Worm (Caenorhabditis elegans) whole organism, L1 larva: ENCODE results near the gene F20D6.11.

Experiments used
- alr-1 ChIP-seq: fragments of 200-800 bp; sonication (Bioruptor generic); optimal IDR thresholded peaks from 2 replicates; lab custom pipeline; 2018; ENCODE audit warnings: borderline replicate concordance, mild to moderate bottlenecking, missing genetic modification characterization, missing compliant biosample characterization
- aly-2 ChIP-seq: fragments of 150-350 bp; optimal IDR thresholded peaks from 2 replicates; lab custom pipeline; 2014; ENCODE audit warnings: missing biosample characterization, missing genetic modification characterization
- ama-1 ChIP-seq: fragments of 150-350 bp; optimal IDR thresholded peaks from 2 replicates; lab custom pipeline; 2014
- blmp-1 ChIP-seq: fragments of 150-350 bp; optimal IDR thresholded peaks from 2 replicates; lab custom pipeline; 2014; ENCODE audit warnings: missing biosample characterization, missing genetic modification characterization
- ceh-88 ChIP-seq: fragments of 200-800 bp; sonication (Bioruptor generic); IDR thresholded peaks from 2 replicates; pipeline ENCODE4 v1.3.6; 2022; ENCODE audit warnings: missing genetic modification characterization, missing compliant biosample characterization
- dsc-1 ChIP-seq: sonication (generic microtip); optimal IDR thresholded peaks from 2 replicates; lab custom pipeline; 2016; ENCODE audit warnings: mild to moderate bottlenecking, missing genetic modification characterization, missing compliant biosample characterization
- efl-1 ChIP-seq, 4 experiments: fragments of 150-350 bp; optimal IDR thresholded peaks in 3 of 4; peaks in 1 of 4; 1 replicate in 1 of 4; 2 replicates in 3 of 4; lab custom pipeline; 2014; ENCODE audit warnings: missing biosample characterization in 2 of 4, missing genetic modification characterization in 2 of 4, missing genetic modification reagents in 2 of 4
- egl-13 ChIP-seq: sonication (generic microtip); optimal IDR thresholded peaks from 2 replicates; lab custom pipeline; 2016; ENCODE audit warnings: missing genotype, missing genetic modification reagents, missing genetic modification characterization, missing compliant biosample characterization
- elt-2 ChIP-seq: sonication (generic microtip); optimal IDR thresholded peaks from 2 replicates; lab custom pipeline; 2016; ENCODE audit warnings: missing genetic modification characterization, mild to moderate bottlenecking, inconsistent platforms, missing compliant biosample characterization, missing genetic modification reagents
- elt-3 ChIP-seq, 6 experiments: fragments of 150-350 bp in 1 of 6; sonication (generic microtip); optimal IDR thresholded peaks; 2 replicates each; lab custom pipeline; 2017 to 2018; ENCODE audit warnings: missing biosample characterization in 6 of 6, missing genetic modification characterization in 6 of 6, inconsistent platforms in 1 of 6
- fkh-4 ChIP-seq: sonication (generic microtip); optimal IDR thresholded peaks from 2 replicates; lab custom pipeline; 2016; ENCODE audit warnings: missing compliant biosample characterization, missing genetic modification characterization, borderline replicate concordance
- fkh-8 ChIP-seq: sonication (generic microtip); optimal IDR thresholded peaks from 2 replicates; lab custom pipeline; 2016; ENCODE audit warnings: mild to moderate bottlenecking, missing genetic modification characterization, missing compliant biosample characterization
- grh-1 ChIP-seq: fragments of 200-800 bp; sonication (Bioruptor generic); IDR thresholded peaks from 2 replicates; pipeline ENCODE4 v1.3.6; 2022; ENCODE audit warnings: missing genetic modification reagents, missing genetic modification characterization, missing compliant biosample characterization
- hlh-4 ChIP-seq: sonication (generic microtip); optimal IDR thresholded peaks from 2 replicates; lab custom pipeline; 2016; ENCODE audit warnings: mild to moderate bottlenecking, missing genetic modification characterization, missing compliant biosample characterization
- irx-1 ChIP-seq: sonication (generic microtip); optimal IDR thresholded peaks from 2 replicates; lab custom pipeline; 2016; ENCODE audit warnings: missing genetic modification characterization, missing compliant biosample characterization
- isw-1 ChIP-seq: fragments of 200-800 bp; sonication (Bioruptor generic); IDR thresholded peaks from 2 replicates; pipeline ENCODE4 v1.3.6; 2022; ENCODE audit warnings: missing genetic modification characterization, missing compliant biosample characterization
- lin-14 ChIP-seq: fragments of 200-800 bp; sonication (Bioruptor generic); optimal IDR thresholded peaks from 2 replicates; lab custom pipeline; 2018; ENCODE audit warnings: mild to moderate bottlenecking, missing genetic modification characterization, moderate library complexity, missing compliant biosample characterization
- lin-15B ChIP-seq: fragments of 150-350 bp; sonication (generic microtip); optimal IDR thresholded peaks from 3 replicates; lab custom pipeline; 2014; ENCODE audit warnings: missing biosample characterization, missing genetic modification characterization
- lin-35 ChIP-seq, 2 experiments: fragments of 150-350 bp; optimal IDR thresholded peaks; 2 replicates each; lab custom pipeline; 2014; ENCODE audit warnings: missing biosample characterization in 2 of 2, missing genetic modification characterization in 2 of 2, missing genetic modification reagents in 2 of 2
- lin-39 ChIP-seq: fragments of 150-350 bp; optimal IDR thresholded peaks from 2 replicates; lab custom pipeline; 2014; ENCODE audit warnings: missing biosample characterization, missing genetic modification reagents, missing genetic modification characterization
- lsy-2 ChIP-seq, 2 experiments: fragments of 150-350 bp; optimal IDR thresholded peaks; 2 replicates each; lab custom pipeline; 2014; ENCODE audit warnings: missing biosample characterization in 2 of 2, missing genetic modification characterization in 2 of 2
- mdl-1 ChIP-seq, 2 experiments: fragments of 150-350 bp; optimal IDR thresholded peaks; 2 replicates each; lab custom pipeline; 2014 to 2017; ENCODE audit warnings: missing biosample characterization in 2 of 2, missing genetic modification characterization in 2 of 2, inconsistent platforms in 1 of 2
- nhr-11 ChIP-seq: fragments of 150-350 bp; optimal IDR thresholded peaks from 2 replicates; lab custom pipeline; 2014; ENCODE audit warnings: missing biosample characterization, missing genetic modification characterization
- nhr-19 ChIP-seq: fragments of 200-800 bp; sonication (Bioruptor generic); conservative IDR thresholded peaks from 2 replicates; pipeline ENCODE4 v1.3.6; 2022; ENCODE audit warnings: missing genetic modification characterization, missing compliant biosample characterization
- nhr-20 ChIP-seq: sonication (generic microtip); optimal IDR thresholded peaks from 2 replicates; lab custom pipeline; 2016; ENCODE audit warnings: mild to moderate bottlenecking, missing genetic modification characterization, missing compliant biosample characterization
- nhr-47 ChIP-seq: sonication (generic microtip); optimal IDR thresholded peaks from 2 replicates; lab custom pipeline; 2016; ENCODE audit warnings: mild to moderate bottlenecking, missing genetic modification characterization, moderate library complexity, missing compliant biosample characterization
- nhr-71 ChIP-seq: sonication (generic microtip); optimal IDR thresholded peaks from 2 replicates; lab custom pipeline; 2016; ENCODE audit warnings: mild to moderate bottlenecking, missing genetic modification characterization, moderate library complexity, missing compliant biosample characterization
- nhr-84 ChIP-seq: sonication (generic microtip); optimal IDR thresholded peaks from 2 replicates; lab custom pipeline; 2017; ENCODE audit warnings: missing biosample characterization, missing genetic modification characterization
- nhr-85 ChIP-seq: sonication (generic microtip); peaks from one replicate; lab custom pipeline; 2016; ENCODE audit warnings: missing genetic modification characterization, inconsistent platforms, missing compliant biosample characterization
- pax-3 ChIP-seq: fragments of 200-800 bp; sonication (Bioruptor generic); optimal IDR thresholded peaks from 2 replicates; lab custom pipeline; 2018; ENCODE audit warnings: mild to moderate bottlenecking, missing genetic modification characterization, moderate library complexity, missing compliant biosample characterization
- rnt-1 ChIP-seq: sonication (generic microtip); optimal IDR thresholded peaks from 2 replicates; lab custom pipeline; 2016; ENCODE audit warnings: mild to moderate bottlenecking, missing genetic modification characterization, moderate library complexity, missing compliant biosample characterization
- snu-23 ChIP-seq: sonication (generic microtip); optimal IDR thresholded peaks from 2 replicates; lab custom pipeline; 2016; ENCODE audit warnings: missing genetic modification characterization, missing compliant biosample characterization
- sox-4 ChIP-seq: sonication (generic microtip); optimal IDR thresholded peaks from 2 replicates; lab custom pipeline; 2016; ENCODE audit warnings: missing genetic modification characterization, missing compliant biosample characterization
- swsn-7 ChIP-seq: sonication (generic microtip); optimal IDR thresholded peaks from 2 replicates; lab custom pipeline; 2016; ENCODE audit warnings: missing genetic modification characterization, missing compliant biosample characterization
- tbx-2 ChIP-seq: sonication (generic microtip); optimal IDR thresholded peaks from 2 replicates; lab custom pipeline; 2016; ENCODE audit warnings: missing genetic modification characterization, missing compliant biosample characterization
- unc-30 ChIP-seq: sonication (generic microtip); optimal IDR thresholded peaks from 2 replicates; lab custom pipeline; 2017; ENCODE audit warnings: missing biosample characterization, missing genetic modification characterization
- unc-86 ChIP-seq: sonication (generic microtip); optimal IDR thresholded peaks from 2 replicates; lab custom pipeline; 2016; ENCODE audit warnings: missing genetic modification characterization, missing compliant biosample characterization
- xbp-1 ChIP-seq: sonication (generic microtip); optimal IDR thresholded peaks from 2 replicates; lab custom pipeline; 2016; ENCODE audit warnings: missing genetic modification characterization, missing compliant biosample characterization
- ztf-11 ChIP-seq, 2 experiments: sonication (generic microtip); optimal IDR thresholded peaks; 2 replicates each; lab custom pipeline; 2016 to 2017; ENCODE audit warnings: missing genetic modification characterization in 2 of 2, missing biosample characterization in 1 of 2, missing compliant biosample characterization in 1 of 2
- ztf-4 ChIP-seq: fragments of 150-350 bp; optimal IDR thresholded peaks from 2 replicates; lab custom pipeline; 2014; ENCODE audit warnings: missing biosample characterization, missing genetic modification characterization

The F20D6.11 gene

ce11 chrV:8212816-8213215 lies 13.9 kb upstream of the F20D6.11 start:
- TF ChIP-seq elt-2 (tag; lab: Kevin White, UChicago): peak; percentile 67
- TF ChIP-seq lin-35 (GFP tag; optimal IDR thresholded peaks at IDR 0.05; lab: Kevin White, UChicago): peak in 1 of 2 experiments; percentile 10
- no peak for TF ChIP-seq ztf-11 (tag; optimal IDR thresholded peaks at IDR 0.05; lab: Kevin White, UChicago)
- TF ChIP-seq, all 84 proteins: peak for 2

ce11 chrV:8211993-8212392 lies 13.1 kb upstream of the F20D6.11 start:
- TF ChIP-seq mdl-1 (tag; optimal IDR thresholded peaks at IDR 0.05; lab: Kevin White, UChicago) (no peak), sox-4 (peak; percentile 90), ztf-4 (tag; lab: Kevin White, UChicago) (peak; percentile 33), nhr-85 (tag; lab: Kevin White, UChicago) (peak; percentile 47), lin-39 (tag; lab: Kevin White, UChicago) (no peak), unc-86 (peak; percentile 30), lin-14 (GFP tag; lab: Kevin White, UChicago) (peak; percentile 78), nhr-71 (tag; lab: Kevin White, UChicago) (peak; percentile 82), lin-15B (tag; lab: Kevin White, UChicago) (no peak), swsn-7 (peak; percentile 26), nhr-11 (tag; lab: Kevin White, UChicago) (peak; percentile 17), ama-1 (lab: Kevin White, UChicago) (no peak), hlh-4 (peak; percentile 62), nhr-20 (tag; lab: Kevin White, UChicago) (peak; percentile 22), aly-2 (no peak), dsc-1 (tag; lab: Kevin White, UChicago) (peak; percentile 92), nhr-47 (tag; lab: Kevin White, UChicago) (peak; percentile 78), lsy-2 (tag; optimal IDR thresholded peaks at IDR 0.05; lab: Kevin White, UChicago) (peak; percentile 11 to 32), fkh-8 (peak; percentile 81), egl-13 (tag; lab: Kevin White, UChicago) (peak; percentile 52), xbp-1 (peak; percentile 11), pax-3 (tag; lab: Kevin White, UChicago) (peak; percentile 31)

- TF ChIP-seq lin-14 (GFP tag; lab: Kevin White, UChicago): peak; percentile 42
- no peak for TF ChIP-seq nhr-47 (tag; lab: Kevin White, UChicago)
- TF ChIP-seq, all 84 proteins: peak for 1
Measured at ce11 chrV:8210527-8210926, 11.6 kb upstream of the F20D6.11 start.

- peak; percentile 93 for TF ChIP-seq blmp-1 (tag; lab: Kevin White, UChicago)
- TF ChIP-seq elt-3 (tag; optimal IDR thresholded peaks at IDR 0.05; lab: Kevin White, UChicago): peak in 1 of 6 experiments; percentile 47
- TF ChIP-seq lin-15B (tag; lab: Kevin White, UChicago): no peak
- TF ChIP-seq nhr-19 (GFP tag; lab: Robert Waterston, UW): no peak
Measured at ce11 chrV:8206931-8207330, 8.0 kb upstream of the F20D6.11 start, which contains the start of gene timp-1. TSS of gene timp-1 (plus strand) at chrV:8207235.

DNA sequence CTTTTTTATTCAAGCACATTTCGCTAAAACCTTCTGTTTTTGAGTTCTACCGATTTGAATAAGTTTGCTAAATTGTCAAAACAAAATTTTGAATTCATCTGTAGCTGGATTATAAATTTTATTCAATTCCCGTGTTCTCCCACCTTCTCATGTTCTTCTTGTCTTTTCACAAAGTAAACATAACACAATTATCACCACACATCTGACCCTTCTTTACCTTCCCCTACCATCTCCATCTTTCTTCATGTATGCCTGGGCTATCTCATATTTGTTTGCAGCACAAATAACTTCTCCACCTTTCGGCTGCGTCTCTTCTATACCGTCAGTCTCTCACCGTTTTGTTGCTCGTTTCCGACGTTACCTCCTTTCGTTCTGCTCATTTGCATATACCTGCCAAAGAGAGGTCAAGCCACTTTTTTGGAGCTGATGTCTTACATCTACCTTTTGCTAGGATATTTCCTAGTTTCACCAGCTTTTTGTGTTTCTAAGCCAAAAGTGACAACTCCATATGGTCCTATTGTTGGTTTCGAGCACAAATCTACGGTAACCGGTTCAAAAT lies 4.3 kb upstream of the F20D6.11 start, which contains the start of gene cest-17:
TSS of gene cest-17 (plus strand) at position 248 of the 559 bp plus-strand sequence.
- TF ChIP-seq dsc-1 (tag; lab: Kevin White, UChicago) (no peak), swsn-7 (no peak), efl-1 (optimal IDR thresholded peaks at IDR 0.05; lab: Kevin White, UChicago) (no peak), efl-1 (GFP tag; optimal IDR thresholded peaks at IDR 0.05 in 1 of 2; lab: Kevin White, UChicago) (peak in 1 of 2 experiments; percentile 53)

DNA sequence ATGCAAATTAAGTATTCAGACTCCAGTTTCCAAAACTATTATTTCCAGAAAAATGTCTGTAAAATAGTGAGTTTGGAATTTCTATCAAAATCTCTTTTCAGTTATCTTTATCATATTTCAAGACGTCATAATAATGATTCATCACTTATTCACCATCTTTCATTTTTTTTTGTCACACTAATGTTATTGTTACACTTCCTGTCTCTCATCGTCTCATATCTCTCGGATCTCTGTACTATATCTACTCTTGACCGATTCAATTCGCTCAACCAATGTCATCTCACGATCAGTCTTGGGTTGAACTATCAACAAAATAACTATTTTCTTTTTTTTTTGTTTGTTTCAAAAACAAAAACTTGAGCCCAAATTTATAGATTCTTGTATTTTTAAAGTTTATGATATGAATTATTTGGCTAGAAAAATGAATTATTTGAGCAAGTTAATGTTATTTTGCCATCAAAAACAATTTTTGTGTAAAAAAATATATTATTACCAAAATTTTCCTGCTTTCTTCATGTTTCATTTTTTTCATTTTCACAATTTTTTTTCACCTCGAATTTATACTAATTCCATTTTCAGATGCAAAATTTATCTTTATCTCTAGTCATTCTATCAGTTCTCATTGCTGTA lies 2.5 kb upstream of the F20D6.11 start, which contains the start of gene cri-2:
TSS of gene cri-2 (plus strand) at position 580 of the 630 bp plus-strand sequence.
- TF ChIP-seq unc-30 (no peak), ceh-88 (GFP tag; lab: Robert Waterston, UW) (no peak), irx-1 (tag; lab: Kevin White, UChicago) (no peak), grh-1 (no peak), fkh-4 (tag; lab: Kevin White, UChicago) (no peak), rnt-1 (tag; lab: Kevin White, UChicago) (peak; percentile 33), nhr-84 (tag; lab: Kevin White, UChicago) (no peak), blmp-1 (tag; lab: Kevin White, UChicago) (peak; percentile 26), nhr-19 (GFP tag; lab: Robert Waterston, UW) (no peak), nhr-20 (tag; lab: Kevin White, UChicago) (no peak), ztf-11 (tag; optimal IDR thresholded peaks at IDR 0.05; lab: Kevin White, UChicago) (no peak), mdl-1 (tag; optimal IDR thresholded peaks at IDR 0.05; lab: Kevin White, UChicago) (no peak), nhr-85 (tag; lab: Kevin White, UChicago) (peak; percentile 68), lin-39 (tag; lab: Kevin White, UChicago) (no peak), snu-23 (GFP tag; lab: Kevin White, UChicago) (peak; percentile 23), tbx-2 (no peak), alr-1 (no peak), nhr-71 (tag; lab: Kevin White, UChicago) (peak; percentile 36), isw-1 (GFP tag; lab: Robert Waterston, UW) (no peak)
